Worm (Caenorhabditis elegans) whole organism, L4 larva: ENCODE results near the gene pals-20.

Experiments
- F10B5.3 ChIP-seq: sonication (generic microtip); optimal IDR thresholded peaks from 2 replicates; lab custom pipeline; 2016; ENCODE audit warnings: mild to moderate bottlenecking, missing genetic modification characterization, missing compliant biosample characterization
- F37D6.2 ChIP-seq: sonication (generic microtip); optimal IDR thresholded peaks from 2 replicates; lab custom pipeline; 2016; ENCODE audit warnings: mild to moderate bottlenecking, missing genetic modification characterization, missing compliant biosample characterization
- T26A8.4 ChIP-seq: fragments of 200-800 bp; sonication (Bioruptor generic); IDR thresholded peaks from 2 replicates; pipeline ENCODE4 v1.3.6; 2022; ENCODE audit warnings: missing genetic modification characterization, missing compliant biosample characterization
- Y5F2A.4 ChIP-seq: fragments of 200-800 bp; sonication (Bioruptor generic); optimal IDR thresholded peaks from 2 replicates; lab custom pipeline; 2018; ENCODE audit warnings: mild to moderate bottlenecking, missing genetic modification characterization, missing compliant biosample characterization
- ZK337.2 ChIP-seq: fragments of 200-800 bp; sonication (Bioruptor generic); IDR thresholded peaks from 2 replicates; pipeline ENCODE4 v1.3.6; 2022; ENCODE audit warnings: missing genetic modification reagents, missing genetic modification characterization, missing compliant biosample characterization
- aha-1 ChIP-seq: fragments of 150-350 bp; peaks from one replicate; lab custom pipeline; 2014; ENCODE audit warnings: missing biosample characterization, missing genetic modification characterization
- ceh-20 ChIP-seq: fragments of 200-800 bp; sonication (Bioruptor generic); IDR thresholded peaks from 2 replicates; pipeline ENCODE4 v1.3.6; 2022; ENCODE audit warnings: missing genetic modification reagents, missing genetic modification characterization, missing compliant biosample characterization
- ceh-28 ChIP-seq: fragments of 150-350 bp; optimal IDR thresholded peaks from 2 replicates; lab custom pipeline; 2014; ENCODE audit warnings: missing biosample characterization, missing genetic modification reagents, missing genetic modification characterization
- ceh-82 ChIP-seq: sonication (generic microtip); optimal IDR thresholded peaks from 2 replicates; lab custom pipeline; 2017; ENCODE audit warnings: missing biosample characterization, missing genetic modification characterization
- ctbp-1 ChIP-seq: fragments of 200-800 bp; sonication (Bioruptor generic); IDR thresholded peaks from 2 replicates; pipeline ENCODE4 v1.3.6; 2022; ENCODE audit warnings: missing genetic modification reagents, missing genetic modification characterization, missing compliant biosample characterization
- daf-19 ChIP-seq: fragments of 200-800 bp; sonication (Bioruptor generic); conservative IDR thresholded peaks from 2 replicates; pipeline ENCODE4 v1.3.6; 2022; ENCODE audit warnings: missing genetic modification characterization, missing compliant biosample characterization
- dmd-6 ChIP-seq: fragments of 200-800 bp; sonication (Bioruptor generic); IDR thresholded peaks from 2 replicates; pipeline ENCODE4 v1.3.6; 2022; ENCODE audit warnings: missing genetic modification reagents, missing genetic modification characterization, missing compliant biosample characterization
- dmd-8 ChIP-seq: fragments of 200-800 bp; sonication (Bioruptor generic); IDR thresholded peaks from 2 replicates; pipeline ENCODE4 v1.3.6; 2022; ENCODE audit warnings: missing genetic modification characterization, missing compliant biosample characterization
- dpl-1 ChIP-seq: fragments of 150-350 bp; optimal IDR thresholded peaks from 2 replicates; lab custom pipeline; 2014; ENCODE audit warnings: missing biosample characterization, missing genetic modification reagents, missing genetic modification characterization
- duxl-1 ChIP-seq: sonication (generic microtip); optimal IDR thresholded peaks from 2 replicates; lab custom pipeline; 2016; ENCODE audit warnings: mild to moderate bottlenecking, missing genetic modification characterization, moderate library complexity, missing compliant biosample characterization; ENCODE audit not compliant: poor library complexity
- fkh-10 ChIP-seq: fragments of 150-350 bp; optimal IDR thresholded peaks from 2 replicates; lab custom pipeline; 2014; ENCODE audit warnings: missing biosample characterization, missing genetic modification reagents, missing genetic modification characterization
- fos-1 ChIP-seq: fragments of 150-350 bp; optimal IDR thresholded peaks from 2 replicates; lab custom pipeline; 2014; ENCODE audit warnings: missing biosample characterization, missing genetic modification characterization
- gei-8 ChIP-seq: fragments of 200-800 bp; sonication (Bioruptor generic); optimal IDR thresholded peaks from 2 replicates; lab custom pipeline; 2018; ENCODE audit warnings: mild to moderate bottlenecking, missing genetic modification characterization, missing compliant biosample characterization
- hlh-11 ChIP-seq: fragments of 200-800 bp; sonication (Bioruptor generic); optimal IDR thresholded peaks from 2 replicates; lab custom pipeline; 2018; ENCODE audit warnings: mild to moderate bottlenecking, missing genetic modification characterization, missing compliant biosample characterization
- hmg-1.1 ChIP-seq: fragments of 200-800 bp; sonication (Bioruptor generic); IDR thresholded peaks from 2 replicates; pipeline ENCODE4 v1.3.6; 2022; ENCODE audit warnings: missing genetic modification reagents, missing genetic modification characterization, missing compliant biosample characterization
- jun-1 ChIP-seq: fragments of 150-350 bp; optimal IDR thresholded peaks from 2 replicates; lab custom pipeline; 2014; ENCODE audit warnings: missing biosample characterization, missing genetic modification reagents, missing genetic modification characterization
- lim-7 ChIP-seq: fragments of 200-800 bp; sonication (Bioruptor generic); IDR thresholded peaks from 2 replicates; pipeline ENCODE4 v1.3.6; 2022; ENCODE audit warnings: missing genetic modification characterization, missing compliant biosample characterization
- lin-15B ChIP-seq: fragments of 150-350 bp; sonication (generic microtip); optimal IDR thresholded peaks from 3 replicates; lab custom pipeline; 2014; ENCODE audit warnings: missing biosample characterization, missing genetic modification characterization
- lin-38 ChIP-seq: fragments of 200-800 bp; sonication (Bioruptor generic); IDR thresholded peaks from 2 replicates; pipeline ENCODE4 v1.3.6; 2022; ENCODE audit warnings: missing genetic modification reagents, missing genetic modification characterization, missing compliant biosample characterization
- madf-9 ChIP-seq: fragments of 200-800 bp; sonication (Bioruptor generic); conservative IDR thresholded peaks from 2 replicates; pipeline ENCODE4 v1.3.6; 2022; ENCODE audit warnings: missing genetic modification reagents, missing genetic modification characterization, missing compliant biosample characterization
- mdl-1 ChIP-seq, 2 experiments: fragments of 150-350 bp in 1 of 2; sonication (generic microtip) in 1 of 2; optimal IDR thresholded peaks; 2 replicates each; lab custom pipeline; 2014 to 2017; ENCODE audit warnings: missing biosample characterization in 2 of 2, missing genetic modification characterization in 2 of 2
- nhr-11 ChIP-seq: fragments of 150-350 bp; optimal IDR thresholded peaks from 2 replicates; lab custom pipeline; 2014; ENCODE audit warnings: missing biosample characterization, missing genetic modification characterization
- nhr-28 ChIP-seq: fragments of 150-350 bp; optimal IDR thresholded peaks from 2 replicates; lab custom pipeline; 2014; ENCODE audit warnings: missing biosample characterization, missing genetic modification characterization
- nhr-76 ChIP-seq: fragments of 150-350 bp; optimal IDR thresholded peaks from 2 replicates; lab custom pipeline; 2014; ENCODE audit warnings: missing biosample characterization, missing genetic modification characterization
- nhr-77 ChIP-seq: fragments of 150-350 bp; optimal IDR thresholded peaks from 2 replicates; lab custom pipeline; 2014; ENCODE audit warnings: missing biosample characterization, missing genetic modification characterization
- pqm-1 ChIP-seq: sonication (generic microtip); optimal IDR thresholded peaks from 2 replicates; lab custom pipeline; 2017; ENCODE audit warnings: missing biosample characterization, missing genetic modification characterization
- rbr-2 ChIP-seq: sonication (generic microtip); optimal IDR thresholded peaks from 2 replicates; lab custom pipeline; 2016; ENCODE audit warnings: missing genotype, missing genetic modification characterization, missing compliant biosample characterization
- saeg-2 ChIP-seq: fragments of 200-800 bp; sonication (Bioruptor generic); IDR thresholded peaks from 2 replicates; pipeline ENCODE4 v1.3.6; 2022; ENCODE audit warnings: missing genetic modification reagents, missing genetic modification characterization, missing compliant biosample characterization
- sdz-12 ChIP-seq: fragments of 200-800 bp; sonication (Bioruptor generic); optimal IDR thresholded peaks from 2 replicates; lab custom pipeline; 2018; ENCODE audit warnings: mild to moderate bottlenecking, missing genetic modification characterization, missing compliant biosample characterization
- set-16 ChIP-seq: fragments of 200-800 bp; sonication (Bioruptor generic); IDR thresholded peaks from 2 replicates; pipeline ENCODE4 v1.3.6; 2022; ENCODE audit warnings: missing genetic modification reagents, missing genetic modification characterization, missing compliant biosample characterization
- skn-1 ChIP-seq: fragments of 150-350 bp; optimal IDR thresholded peaks from 2 replicates; lab custom pipeline; 2014; ENCODE audit warnings: missing biosample characterization, missing genetic modification characterization
- snpc-4 ChIP-seq: fragments of 150-350 bp; optimal IDR thresholded peaks from 2 replicates; lab custom pipeline; 2014; ENCODE audit warnings: missing biosample characterization, missing genetic modification characterization
- spr-1 ChIP-seq: sonication (generic microtip); optimal IDR thresholded peaks from 2 replicates; lab custom pipeline; 2016; ENCODE audit warnings: mild to moderate bottlenecking, missing genetic modification characterization, missing compliant biosample characterization
- tag-97 ChIP-seq: fragments of 200-800 bp; sonication (Bioruptor generic); IDR thresholded peaks from 2 replicates; pipeline ENCODE4 v1.3.6; 2022; ENCODE audit warnings: missing genetic modification characterization, missing compliant biosample characterization
- unc-130 ChIP-seq: sonication (generic microtip); optimal IDR thresholded peaks from 2 replicates; lab custom pipeline; 2016; ENCODE audit warnings: missing genetic modification reagents, missing genetic modification characterization, missing compliant biosample characterization
- unc-62 ChIP-seq, 3 experiments: fragments of 150-350 bp in 1 of 3; sonication (generic microtip); optimal IDR thresholded peaks in 2 of 3; peaks in 1 of 3; 1 replicate in 1 of 3; 2 replicates in 2 of 3; lab custom pipeline; 2014 to 2017; ENCODE audit warnings: missing biosample characterization in 3 of 3, missing genetic modification characterization in 3 of 3, missing genetic modification reagents in 3 of 3, missing genotype in 1 of 3
- vab-7 ChIP-seq: fragments of 200-800 bp; sonication (Bioruptor generic); IDR thresholded peaks from 2 replicates; pipeline ENCODE4 v1.3.6; 2022; ENCODE audit warnings: missing genetic modification reagents, missing genetic modification characterization, missing compliant biosample characterization
- zip-2 ChIP-seq: fragments of 150-350 bp; optimal IDR thresholded peaks from 2 replicates; lab custom pipeline; 2014; ENCODE audit warnings: missing biosample characterization, missing genetic modification characterization
- ztf-7 ChIP-seq: fragments of 150-350 bp; optimal IDR thresholded peaks from 2 replicates; lab custom pipeline; 2014; ENCODE audit warnings: missing biosample characterization, missing genetic modification characterization

Gene pals-20

ce11 chrIII:1424305-1424704 is 36.2 kb upstream of the pals-20 start (continued):
- TF ChIP-seq Y5F2A.4, result peak; percentile 21
- no peak for TF ChIP-seq ceh-28 (tag; lab: Kevin White, UChicago)
- peak; percentile 80 for TF ChIP-seq ceh-20 (GFP tag; lab: Robert Waterston, UW)
- TF ChIP-seq unc-130 (GFP tag; lab: Kevin White, UChicago), result peak; percentile 21
- no peak for TF ChIP-seq daf-19 (GFP tag; lab: Robert Waterston, UW)
- TF ChIP-seq skn-1 (tag; lab: Kevin White, UChicago), result no peak
- TF ChIP-seq spr-1 (tag; lab: Kevin White, UChicago), result peak; percentile 75
- peak; percentile 77; the same call in 1 of the 2 replicates for TF ChIP-seq dmd-8 (GFP tag; lab: Robert Waterston, UW)
- TF ChIP-seq dmd-6, result peak; percentile 53
- peak; percentile 88 for TF ChIP-seq vab-7
- TF ChIP-seq lin-38 (GFP tag; lab: Robert Waterston, UW), result peak; percentile 87
- TF ChIP-seq unc-62 (GFP tag; optimal IDR thresholded peaks at IDR 0.05 in 1 of 2; lab: Kevin White, UChicago), result no peak
- no peak for TF ChIP-seq unc-62 (tag; optimal IDR thresholded peaks at IDR 0.05; lab: Kevin White, UChicago)
- TF ChIP-seq saeg-2 (GFP tag; lab: Robert Waterston, UW), result peak; percentile 82
- TF ChIP-seq nhr-76 (tag; lab: Kevin White, UChicago), result no peak
- TF ChIP-seq pqm-1, result no peak
- no peak for TF ChIP-seq nhr-28
- peak; percentile 53 for TF ChIP-seq nhr-11 (tag; lab: Kevin White, UChicago)
- peak; percentile 14 for TF ChIP-seq gei-8 (GFP tag; lab: Kevin White, UChicago)
- no peak for TF ChIP-seq ceh-82 (tag; lab: Kevin White, UChicago)
- TF ChIP-seq hlh-11, result peak; percentile 52
- TF ChIP-seq mdl-1 (tag; optimal IDR thresholded peaks at IDR 0.05; lab: Kevin White, UChicago), result peak in 1 of 2 experiments; percentile 26
- TF ChIP-seq, all 104 proteins: peak for 64

- no peak for TF ChIP-seq duxl-1 (tag; lab: Kevin White, UChicago)
- peak; percentile 76 for TF ChIP-seq set-16 (GFP tag; lab: Robert Waterston, UW)
- TF ChIP-seq, all 104 proteins: peak for 1
Measured at ce11 chrIII:1421436-1421835, 33.3 kb upstream of the pals-20 start.

DNA sequence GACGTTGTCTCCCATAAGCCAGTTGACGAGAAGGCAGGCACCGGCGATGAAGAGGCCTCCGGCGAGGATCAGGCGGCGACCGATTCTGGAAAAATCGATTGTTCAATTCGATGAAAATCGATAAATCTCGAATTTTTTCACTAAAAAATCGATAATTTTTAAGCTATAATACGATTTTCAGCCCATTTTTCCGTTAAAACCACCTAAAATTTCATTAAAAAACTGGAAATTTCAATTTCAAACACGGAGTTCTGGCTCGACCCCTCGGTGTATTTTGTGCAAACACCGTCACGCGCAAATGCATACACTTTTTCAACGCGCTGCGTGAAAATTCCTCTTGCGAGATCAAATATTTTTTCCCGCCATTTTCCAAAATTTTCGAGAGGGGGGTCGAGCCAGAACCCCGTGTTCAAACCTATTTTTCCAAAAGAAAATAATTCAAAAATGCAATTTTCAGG is 32.3 kb upstream of the pals-20 start:
- peak; percentile 20 for TF ChIP-seq aha-1 (tag; lab: Kevin White, UChicago)
- TF ChIP-seq set-16 (GFP tag; lab: Robert Waterston, UW), result peak; percentile 31; the same call in 1 of the 2 replicates
- TF ChIP-seq ceh-28 (tag; lab: Kevin White, UChicago), result peak; percentile 69

ce11 chrIII:1419700-1420356 is 31.7 kb upstream of the pals-20 start:
- peak in 1 of 2 experiments; percentile 24 for TF ChIP-seq unc-62 (GFP tag; optimal IDR thresholded peaks at IDR 0.05 in 1 of 2; lab: Kevin White, UChicago)
- TF ChIP-seq unc-62 (tag; optimal IDR thresholded peaks at IDR 0.05; lab: Kevin White, UChicago), result no peak
- TF ChIP-seq unc-130 (GFP tag; lab: Kevin White, UChicago), result peak; percentile 34
- peak; percentile 23 for TF ChIP-seq lin-15B
- TF ChIP-seq snpc-4 (tag; lab: Kevin White, UChicago), result no peak
- peak; percentile 60 for TF ChIP-seq spr-1 (tag; lab: Kevin White, UChicago)
- TF ChIP-seq fkh-10 (GFP tag; lab: Kevin White, UChicago), result no peak
- TF ChIP-seq F37D6.2 (tag; lab: Kevin White, UChicago), result peak; percentile 17
- TF ChIP-seq ctbp-1, result peak; percentile 83
- no peak for TF ChIP-seq fos-1 (tag; lab: Kevin White, UChicago)
- no peak for TF ChIP-seq ZK337.2
- peak; percentile 38 for TF ChIP-seq F10B5.3
- peak; percentile 97; the same call in 1 of the 2 replicates for TF ChIP-seq daf-19 (GFP tag; lab: Robert Waterston, UW)
- TF ChIP-seq gei-8 (GFP tag; lab: Kevin White, UChicago), result peak; percentile 37
- TF ChIP-seq madf-9 (GFP tag; lab: Robert Waterston, UW), result peak; percentile 16
- peak; percentile 56 for TF ChIP-seq hmg-1.1 (GFP tag; lab: Robert Waterston, UW)
- TF ChIP-seq ceh-82 (tag; lab: Kevin White, UChicago), result no peak
- 0 out of 2 replicates have a peak, but pooled peaks have one; percentile 22 for TF ChIP-seq lim-7 (GFP tag; lab: Robert Waterston, UW)
- TF ChIP-seq rbr-2 (tag; lab: Kevin White, UChicago), result peak; percentile 48
- no peak for TF ChIP-seq ztf-7 (tag; lab: Kevin White, UChicago)
- no peak for TF ChIP-seq tag-97 (GFP tag; lab: Robert Waterston, UW)
- no peak for TF ChIP-seq dpl-1 (GFP tag; lab: Kevin White, UChicago)
- TF ChIP-seq jun-1 (tag; lab: Kevin White, UChicago), result peak; percentile 12
- peak; percentile 90 for TF ChIP-seq nhr-77 (tag; lab: Kevin White, UChicago)
- no peak for TF ChIP-seq zip-2 (tag; lab: Kevin White, UChicago)
- peak; percentile 94 for TF ChIP-seq sdz-12 (GFP tag; lab: Kevin White, UChicago)
- TF ChIP-seq vab-7, result peak; percentile 36; the same call in 1 of the 2 replicates
- peak; percentile 84 for TF ChIP-seq T26A8.4 (GFP tag; lab: Robert Waterston, UW)
